Worm (Caenorhabditis elegans): Measurements from ENCODE around the gene mab-10.

DNA sequence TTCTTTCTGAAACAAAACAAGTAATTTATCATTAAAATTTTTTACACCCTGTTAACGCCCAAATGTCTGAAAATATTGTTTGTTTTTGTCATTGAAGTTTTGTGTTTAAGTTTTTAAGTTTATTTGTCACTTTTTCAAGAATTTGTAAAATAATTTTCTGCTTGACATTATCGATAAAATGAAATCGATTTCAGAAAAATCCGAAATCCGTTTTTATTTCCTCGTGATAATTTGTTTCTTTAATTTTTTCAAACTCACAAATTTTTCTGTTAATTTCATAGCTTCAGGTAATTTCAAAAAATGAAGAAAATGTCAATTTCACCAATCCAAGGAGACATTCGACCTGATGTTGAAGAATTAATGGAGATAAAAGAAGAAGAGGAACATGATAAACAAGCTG, 32.0 kb upstream of the mab-10 start, which contains the start of gene ZK666.12:
- no peak for TF ChIP-seq hlh-30 (tag; optimal IDR thresholded peaks at IDR 0.05; ENCODE audit: insufficient read depth)
- TF ChIP-seq dpl-1 (GFP tag; optimal IDR thresholded peaks at IDR 0.05) = no peak
- TF ChIP-seq pqm-1 (tag; optimal IDR thresholded peaks at IDR 0.05) = no peak
- TF ChIP-seq mdl-1 (tag; optimal IDR thresholded peaks at IDR 0.05) = no peak
- no peak for TF ChIP-seq ztf-11 (tag; optimal IDR thresholded peaks at IDR 0.05)
- no peak for TF ChIP-seq nhr-11 (tag; optimal IDR thresholded peaks at IDR 0.05)
- no peak for TF ChIP-seq pha-4 (GFP tag; IDR thresholded peaks at IDR 0.05)
- TF ChIP-seq pha-4 (tag; optimal IDR thresholded peaks at IDR 0.05) = no peak
- no peak for TF ChIP-seq nhr-76 (tag; optimal IDR thresholded peaks at IDR 0.05)
- no peak for TF ChIP-seq unc-62 (GFP tag; optimal IDR thresholded peaks at IDR 0.05 in 1 of 2)
- TF ChIP-seq unc-62 (tag; optimal IDR thresholded peaks at IDR 0.05) = no peak
